Worm (Caenorhabditis elegans) whole organism, L1 larva: ENCODE data around the gene C24H11.2.
A peak's percentile ranks its signal among the peaks of the same experiment; 100 is the strongest.

Experiments
- C16A3.4 ChIP-seq: fragments of 150-350 bp; optimal IDR thresholded peaks from 2 replicates; lab custom pipeline; 2014; ENCODE audit warnings: missing biosample characterization, missing genetic modification characterization
- F16B12.6 ChIP-seq: fragments of 150-350 bp; optimal IDR thresholded peaks from 2 replicates; lab custom pipeline; 2014; ENCODE audit warnings: missing biosample characterization, missing genetic modification characterization
- aly-2 ChIP-seq: fragments of 150-350 bp; optimal IDR thresholded peaks from 2 replicates; lab custom pipeline; 2014; ENCODE audit warnings: missing biosample characterization, missing genetic modification characterization
- ceh-8 ChIP-seq: fragments of 200-800 bp; sonication (Bioruptor generic); optimal IDR thresholded peaks from 2 replicates; lab custom pipeline; 2018; ENCODE audit warnings: mild to moderate bottlenecking, missing genetic modification characterization, moderate library complexity, missing compliant biosample characterization
- ceh-82 ChIP-seq, 3 experiments: fragments of 150-350 bp in 1 of 3; sonication (generic microtip) in 2 of 3; optimal IDR thresholded peaks; 2 replicates each; lab custom pipeline; 2014 to 2017; ENCODE audit warnings: missing biosample characterization in 3 of 3, missing genetic modification characterization in 3 of 3
- ceh-88 ChIP-seq: fragments of 200-800 bp; sonication (Bioruptor generic); IDR thresholded peaks from 2 replicates; pipeline ENCODE4 v1.3.6; 2022; ENCODE audit warnings: missing genetic modification characterization, missing compliant biosample characterization
- dpl-1 ChIP-seq, 3 experiments: fragments of 150-350 bp in 2 of 3; sonication (generic microtip) in 1 of 3; optimal IDR thresholded peaks; 2 replicates each; lab custom pipeline; 2014 to 2017; ENCODE audit warnings: missing biosample characterization in 3 of 3, missing genetic modification characterization in 3 of 3, missing genetic modification reagents in 3 of 3
- dsc-1 ChIP-seq: sonication (generic microtip); optimal IDR thresholded peaks from 2 replicates; lab custom pipeline; 2016; ENCODE audit warnings: mild to moderate bottlenecking, missing genetic modification characterization, missing compliant biosample characterization
- efl-1 ChIP-seq, 4 experiments: fragments of 150-350 bp; optimal IDR thresholded peaks in 3 of 4; peaks in 1 of 4; 1 replicate in 1 of 4; 2 replicates in 3 of 4; lab custom pipeline; 2014; ENCODE audit warnings: missing biosample characterization in 2 of 4, missing genetic modification characterization in 2 of 4, missing genetic modification reagents in 2 of 4
- elt-3 ChIP-seq, 6 experiments: fragments of 150-350 bp in 1 of 6; sonication (generic microtip); optimal IDR thresholded peaks; 2 replicates each; lab custom pipeline; 2017 to 2018; ENCODE audit warnings: missing biosample characterization in 6 of 6, missing genetic modification characterization in 6 of 6, inconsistent platforms in 1 of 6
- fkh-10 ChIP-seq: sonication (generic microtip); optimal IDR thresholded peaks from 2 replicates; lab custom pipeline; 2017; ENCODE audit warnings: missing biosample characterization, missing genetic modification reagents, missing genetic modification characterization
- fkh-8 ChIP-seq: sonication (generic microtip); optimal IDR thresholded peaks from 2 replicates; lab custom pipeline; 2016; ENCODE audit warnings: mild to moderate bottlenecking, missing genetic modification characterization, missing compliant biosample characterization
- fos-1 ChIP-seq: fragments of 150-350 bp; optimal IDR thresholded peaks from 2 replicates; lab custom pipeline; 2014; ENCODE audit warnings: missing biosample characterization, missing genetic modification characterization
- irx-1 ChIP-seq: sonication (generic microtip); optimal IDR thresholded peaks from 2 replicates; lab custom pipeline; 2016; ENCODE audit warnings: missing genetic modification characterization, missing compliant biosample characterization
- isw-1 ChIP-seq: fragments of 200-800 bp; sonication (Bioruptor generic); IDR thresholded peaks from 2 replicates; pipeline ENCODE4 v1.3.6; 2022; ENCODE audit warnings: missing genetic modification characterization, missing compliant biosample characterization
- jun-1 ChIP-seq: fragments of 150-350 bp; optimal IDR thresholded peaks from 2 replicates; lab custom pipeline; 2014; ENCODE audit warnings: missing biosample characterization, missing genetic modification reagents, missing genetic modification characterization
- lin-14 ChIP-seq: fragments of 200-800 bp; sonication (Bioruptor generic); optimal IDR thresholded peaks from 2 replicates; lab custom pipeline; 2018; ENCODE audit warnings: mild to moderate bottlenecking, missing genetic modification characterization, moderate library complexity, missing compliant biosample characterization
- lin-15B ChIP-seq: fragments of 150-350 bp; sonication (generic microtip); optimal IDR thresholded peaks from 3 replicates; lab custom pipeline; 2014; ENCODE audit warnings: missing biosample characterization, missing genetic modification characterization
- lin-35 ChIP-seq, 2 experiments: fragments of 150-350 bp; optimal IDR thresholded peaks; 2 replicates each; lab custom pipeline; 2014; ENCODE audit warnings: missing biosample characterization in 2 of 2, missing genetic modification characterization in 2 of 2, missing genetic modification reagents in 2 of 2
- lin-39 ChIP-seq: fragments of 150-350 bp; optimal IDR thresholded peaks from 2 replicates; lab custom pipeline; 2014; ENCODE audit warnings: missing biosample characterization, missing genetic modification reagents, missing genetic modification characterization
- lir-3 ChIP-seq: sonication (generic microtip); optimal IDR thresholded peaks from 2 replicates; lab custom pipeline; 2016; ENCODE audit warnings: mild to moderate bottlenecking, missing genetic modification characterization, moderate library complexity, missing compliant biosample characterization; ENCODE audit not compliant: poor library complexity
- lsy-2 ChIP-seq, 2 experiments: fragments of 150-350 bp; optimal IDR thresholded peaks; 2 replicates each; lab custom pipeline; 2014; ENCODE audit warnings: missing biosample characterization in 2 of 2, missing genetic modification characterization in 2 of 2
- mdl-1 ChIP-seq, 2 experiments: fragments of 150-350 bp; optimal IDR thresholded peaks; 2 replicates each; lab custom pipeline; 2014 to 2017; ENCODE audit warnings: missing biosample characterization in 2 of 2, missing genetic modification characterization in 2 of 2, inconsistent platforms in 1 of 2
- mep-1 ChIP-seq: fragments of 150-350 bp; optimal IDR thresholded peaks from 2 replicates; lab custom pipeline; 2014; ENCODE audit warnings: missing biosample characterization, missing genetic modification characterization
- nhr-19 ChIP-seq: fragments of 200-800 bp; sonication (Bioruptor generic); conservative IDR thresholded peaks from 2 replicates; pipeline ENCODE4 v1.3.6; 2022; ENCODE audit warnings: missing genetic modification characterization, missing compliant biosample characterization
- nhr-20 ChIP-seq: sonication (generic microtip); optimal IDR thresholded peaks from 2 replicates; lab custom pipeline; 2016; ENCODE audit warnings: mild to moderate bottlenecking, missing genetic modification characterization, missing compliant biosample characterization
- nhr-47 ChIP-seq: sonication (generic microtip); optimal IDR thresholded peaks from 2 replicates; lab custom pipeline; 2016; ENCODE audit warnings: mild to moderate bottlenecking, missing genetic modification characterization, moderate library complexity, missing compliant biosample characterization
- nhr-71 ChIP-seq: sonication (generic microtip); optimal IDR thresholded peaks from 2 replicates; lab custom pipeline; 2016; ENCODE audit warnings: mild to moderate bottlenecking, missing genetic modification characterization, moderate library complexity, missing compliant biosample characterization
- nhr-76 ChIP-seq: sonication (generic microtip); optimal IDR thresholded peaks from 2 replicates; lab custom pipeline; 2017; ENCODE audit warnings: missing biosample characterization, missing genetic modification characterization
- nhr-85 ChIP-seq: sonication (generic microtip); peaks from one replicate; lab custom pipeline; 2016; ENCODE audit warnings: missing genetic modification characterization, inconsistent platforms, missing compliant biosample characterization
- nhr-90 ChIP-seq: sonication (generic microtip); optimal IDR thresholded peaks from 2 replicates; lab custom pipeline; 2016; ENCODE audit warnings: mild to moderate bottlenecking, missing genetic modification characterization, missing compliant biosample characterization; ENCODE audit not compliant: poor library complexity
- rnt-1 ChIP-seq: sonication (generic microtip); optimal IDR thresholded peaks from 2 replicates; lab custom pipeline; 2016; ENCODE audit warnings: mild to moderate bottlenecking, missing genetic modification characterization, moderate library complexity, missing compliant biosample characterization
- skn-1 ChIP-seq: fragments of 150-350 bp; optimal IDR thresholded peaks from 2 replicates; lab custom pipeline; 2014; ENCODE audit warnings: missing biosample characterization, missing genetic modification characterization
- snpc-4 ChIP-seq: fragments of 150-350 bp; optimal IDR thresholded peaks from 2 replicates; lab custom pipeline; 2014; ENCODE audit warnings: missing biosample characterization, missing genetic modification characterization
- snu-23 ChIP-seq: sonication (generic microtip); optimal IDR thresholded peaks from 2 replicates; lab custom pipeline; 2016; ENCODE audit warnings: missing genetic modification characterization, missing compliant biosample characterization
- swsn-7 ChIP-seq: sonication (generic microtip); optimal IDR thresholded peaks from 2 replicates; lab custom pipeline; 2016; ENCODE audit warnings: missing genetic modification characterization, missing compliant biosample characterization
- tbx-2 ChIP-seq: sonication (generic microtip); optimal IDR thresholded peaks from 2 replicates; lab custom pipeline; 2016; ENCODE audit warnings: missing genetic modification characterization, missing compliant biosample characterization
- unc-98 ChIP-seq: fragments of 200-800 bp; sonication (Bioruptor generic); IDR thresholded peaks from 2 replicates; pipeline ENCODE4 v1.3.6; 2022; ENCODE audit warnings: missing genetic modification characterization, missing compliant biosample characterization
- xbp-1 ChIP-seq: sonication (generic microtip); optimal IDR thresholded peaks from 2 replicates; lab custom pipeline; 2016; ENCODE audit warnings: missing genetic modification characterization, missing compliant biosample characterization

Gene C24H11.2

DNA sequence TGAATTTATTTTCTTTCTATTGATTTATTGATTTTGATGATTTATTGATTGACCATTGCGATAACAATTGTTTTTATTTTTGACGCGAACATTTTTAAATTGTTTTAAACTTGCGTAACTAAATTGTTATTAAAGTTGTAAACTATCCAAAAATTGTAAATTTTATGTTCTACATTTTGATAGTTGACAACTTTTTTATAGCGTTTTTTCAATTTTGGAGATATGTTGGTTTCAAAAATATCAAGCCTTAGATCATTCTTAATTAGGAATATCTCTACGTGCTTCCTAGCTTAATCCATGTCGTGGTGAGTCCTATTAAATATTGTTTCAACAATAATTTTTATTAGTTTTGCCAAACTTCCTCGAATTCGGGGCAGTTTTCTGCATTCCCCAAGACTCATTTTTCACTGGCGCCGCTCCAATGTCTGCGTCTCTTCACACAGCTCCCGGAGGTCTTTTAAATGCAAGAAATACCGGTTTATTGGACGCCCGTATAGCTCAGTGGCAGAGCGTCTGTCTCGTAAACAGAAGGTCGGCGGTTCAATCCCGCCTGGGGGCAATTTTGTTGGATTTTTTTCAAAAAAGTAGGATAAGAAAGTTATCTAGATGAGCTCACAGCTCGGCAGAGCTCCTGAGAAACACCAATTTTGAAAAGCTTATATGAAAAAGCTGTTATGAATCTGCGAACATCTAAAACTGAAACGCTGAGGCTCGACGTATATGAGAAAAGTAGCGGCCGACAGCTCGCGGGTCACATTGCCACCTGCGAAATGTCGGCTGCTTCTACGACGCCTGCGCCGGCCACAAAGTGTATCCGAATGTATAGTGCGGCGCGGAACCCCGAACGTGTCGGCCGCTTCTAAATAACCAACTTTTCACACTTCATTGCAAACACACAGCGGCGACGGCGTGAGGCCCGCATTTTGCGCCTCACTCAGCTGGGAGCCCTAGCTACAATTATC, at the start of gene C24H11.2:
Gene C24H11.2, minus strand, starts transcription at position 51 of the 962 bp plus-strand sequence.
- TF ChIP-seq nhr-20 (peak; percentile 53), nhr-47 (peak; percentile 70), fos-1 (tag; lab: Kevin White, UChicago) (peak; percentile 62), xbp-1 (tag; lab: Kevin White, UChicago) (peak; percentile 62), elt-3 (tag; optimal IDR thresholded peaks at IDR 0.05; lab: Kevin White, UChicago) (peak in 1 of 6 experiments; percentile 29), lsy-2 (tag; optimal IDR thresholded peaks at IDR 0.05; lab: Kevin White, UChicago) (peak; percentile 52 to 76), skn-1 (tag; lab: Kevin White, UChicago) (peak; percentile 40), ceh-8 (GFP tag; lab: Kevin White, UChicago) (peak; percentile 14), tbx-2 (tag; lab: Kevin White, UChicago) (peak; percentile 58), dpl-1 (GFP tag; optimal IDR thresholded peaks at IDR 0.05; lab: Kevin White, UChicago) (peak; percentile 50 to 56 (median 55)), jun-1 (tag; lab: Kevin White, UChicago) (peak; percentile 39), irx-1 (peak; percentile 62), mdl-1 (tag; optimal IDR thresholded peaks at IDR 0.05; lab: Kevin White, UChicago) (peak in 1 of 2 experiments; percentile 48), unc-98 (GFP tag; lab: Robert Waterston, UW) (peak; percentile 57; the same call in 1 of the 2 replicates), lin-14 (GFP tag; lab: Kevin White, UChicago) (peak; percentile 56), dsc-1 (tag; lab: Kevin White, UChicago) (peak; percentile 63), lir-3 (tag; lab: Kevin White, UChicago) (peak; percentile 39), nhr-85 (tag; lab: Kevin White, UChicago) (peak; percentile 74), aly-2 (peak; percentile 17), snu-23 (GFP tag; lab: Kevin White, UChicago) (peak; percentile 73), isw-1 (GFP tag; lab: Robert Waterston, UW) (0 out of 2 replicates have a peak, but pooled peaks have one; percentile 4), ceh-82 (tag; optimal IDR thresholded peaks at IDR 0.05; lab: Kevin White, UChicago) (peak; percentile 41 to 47 (median 47)), fkh-8 (tag; lab: Kevin White, UChicago) (peak; percentile 54), nhr-76 (tag; lab: Kevin White, UChicago) (peak; percentile 11), efl-1 (optimal IDR thresholded peaks at IDR 0.05; lab: Kevin White, UChicago) (peak; percentile 46 to 64), efl-1 (GFP tag; optimal IDR thresholded peaks at IDR 0.05 in 1 of 2; lab: Kevin White, UChicago) (peak; percentile 55 to 96), lin-39 (tag; lab: Kevin White, UChicago) (peak; percentile 17), rnt-1 (peak; percentile 82), nhr-90 (tag; lab: Kevin White, UChicago) (peak; percentile 57), C16A3.4 (peak; percentile 56), F16B12.6 (tag; lab: Kevin White, UChicago) (peak; percentile 53), fkh-10 (GFP tag; lab: Kevin White, UChicago) (peak; percentile 0), mep-1 (tag; lab: Kevin White, UChicago) (peak; percentile 74), lin-35 (GFP tag; optimal IDR thresholded peaks at IDR 0.05; lab: Kevin White, UChicago) (peak; percentile 46 to 72), nhr-71 (tag; lab: Kevin White, UChicago) (peak; percentile 72), ceh-88 (GFP tag; lab: Robert Waterston, UW) (0 out of 2 replicates have a peak, but pooled peaks have one; percentile 11), snpc-4 (peak; percentile 94), nhr-19 (GFP tag; lab: Robert Waterston, UW) (peak; percentile 63), swsn-7 (tag; lab: Kevin White, UChicago) (peak; percentile 60)

DNA sequence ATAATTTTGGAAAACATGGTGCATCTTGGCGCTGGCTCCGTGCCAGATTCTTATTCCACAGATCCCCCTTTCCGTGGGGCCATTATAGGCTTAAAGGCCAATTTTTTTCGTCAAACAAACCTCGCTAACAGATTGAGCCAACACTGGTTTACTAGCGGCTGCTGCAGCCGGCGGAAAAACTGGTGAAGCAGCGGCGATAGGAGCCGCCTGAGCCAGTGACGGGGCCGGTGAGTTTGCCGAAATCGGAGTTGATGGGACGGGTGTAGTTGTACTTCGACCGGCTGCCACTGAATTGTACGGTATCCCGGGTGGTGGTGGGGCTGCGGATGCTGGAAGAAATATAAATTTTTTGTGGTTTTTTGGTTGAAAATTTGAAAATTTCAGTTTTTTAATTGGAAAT, 49.6 kb upstream of the C24H11.2 start:
- TF ChIP-seq lin-15B (tag; lab: Kevin White, UChicago) (no peak), efl-1 (optimal IDR thresholded peaks at IDR 0.05; lab: Kevin White, UChicago) (no peak), efl-1 (GFP tag; optimal IDR thresholded peaks at IDR 0.05 in 1 of 2; lab: Kevin White, UChicago) (peak in 1 of 2 experiments; percentile 29)
